Worm (Caenorhabditis elegans) whole organism, L1 larva: ENCODE results near the gene nhr-190.

Source experiments
- C16A3.4 ChIP-seq: fragments of 150-350 bp; optimal IDR thresholded peaks from 2 replicates; lab custom pipeline; 2014; ENCODE audit warnings: missing biosample characterization, missing genetic modification characterization
- C34B4.2 ChIP-seq: sonication (generic microtip); optimal IDR thresholded peaks from 2 replicates; lab custom pipeline; 2017; ENCODE audit warnings: mild to moderate bottlenecking, missing genetic modification characterization, missing compliant biosample characterization
- Y116A8C.19 ChIP-seq: sonication (generic microtip); optimal IDR thresholded peaks from 2 replicates; lab custom pipeline; 2016; ENCODE audit warnings: missing compliant biosample characterization, missing genetic modification characterization, borderline replicate concordance
- aly-2 ChIP-seq: fragments of 150-350 bp; optimal IDR thresholded peaks from 2 replicates; lab custom pipeline; 2014; ENCODE audit warnings: missing biosample characterization, missing genetic modification characterization
- ceh-63 ChIP-seq: fragments of 200-800 bp; sonication (Bioruptor generic); optimal IDR thresholded peaks from 2 replicates; lab custom pipeline; 2018; ENCODE audit warnings: mild to moderate bottlenecking, missing genetic modification characterization, missing compliant biosample characterization
- ceh-82 ChIP-seq, 3 experiments: fragments of 150-350 bp in 1 of 3; sonication (generic microtip) in 2 of 3; optimal IDR thresholded peaks; 2 replicates each; lab custom pipeline; 2014 to 2017; ENCODE audit warnings: missing biosample characterization in 3 of 3, missing genetic modification characterization in 3 of 3
- ceh-90 ChIP-seq: sonication (generic microtip); optimal IDR thresholded peaks from 2 replicates; lab custom pipeline; 2016; ENCODE audit warnings: missing genetic modification characterization, missing compliant biosample characterization
- dpl-1 ChIP-seq, 3 experiments: fragments of 150-350 bp in 2 of 3; sonication (generic microtip) in 1 of 3; optimal IDR thresholded peaks; 2 replicates each; lab custom pipeline; 2014 to 2017; ENCODE audit warnings: missing biosample characterization in 3 of 3, missing genetic modification characterization in 3 of 3, missing genetic modification reagents in 3 of 3
- dsc-1 ChIP-seq: sonication (generic microtip); optimal IDR thresholded peaks from 2 replicates; lab custom pipeline; 2016; ENCODE audit warnings: mild to moderate bottlenecking, missing genetic modification characterization, missing compliant biosample characterization
- efl-1 ChIP-seq, 4 experiments: fragments of 150-350 bp; optimal IDR thresholded peaks in 3 of 4; peaks in 1 of 4; 1 replicate in 1 of 4; 2 replicates in 3 of 4; lab custom pipeline; 2014; ENCODE audit warnings: missing biosample characterization in 2 of 4, missing genetic modification characterization in 2 of 4, missing genetic modification reagents in 2 of 4
- efl-3 ChIP-seq: fragments of 200-800 bp; sonication (Bioruptor generic); optimal IDR thresholded peaks from 2 replicates; lab custom pipeline; 2018; ENCODE audit warnings: mild to moderate bottlenecking, missing genetic modification characterization, missing compliant biosample characterization
- egl-27 ChIP-seq, 2 experiments: fragments of 150-350 bp in 1 of 2; sonication (generic microtip); optimal IDR thresholded peaks; 3 replicates each; lab custom pipeline; 2017 to 2018; ENCODE audit warnings: missing biosample characterization in 2 of 2, missing genetic modification characterization in 2 of 2, missing genetic modification reagents in 2 of 2
- ets-5 ChIP-seq: fragments of 200-800 bp; sonication (Bioruptor generic); IDR thresholded peaks from 2 replicates; pipeline ENCODE4 v1.3.6; 2022; ENCODE audit warnings: missing genetic modification characterization, missing compliant biosample characterization
- fkh-10 ChIP-seq: sonication (generic microtip); optimal IDR thresholded peaks from 2 replicates; lab custom pipeline; 2017; ENCODE audit warnings: missing biosample characterization, missing genetic modification reagents, missing genetic modification characterization
- fkh-4 ChIP-seq: sonication (generic microtip); optimal IDR thresholded peaks from 2 replicates; lab custom pipeline; 2016; ENCODE audit warnings: missing compliant biosample characterization, missing genetic modification characterization, borderline replicate concordance
- fkh-8 ChIP-seq: sonication (generic microtip); optimal IDR thresholded peaks from 2 replicates; lab custom pipeline; 2016; ENCODE audit warnings: mild to moderate bottlenecking, missing genetic modification characterization, missing compliant biosample characterization
- fos-1 ChIP-seq: fragments of 150-350 bp; optimal IDR thresholded peaks from 2 replicates; lab custom pipeline; 2014; ENCODE audit warnings: missing biosample characterization, missing genetic modification characterization
- hlh-17 ChIP-seq: fragments of 200-800 bp; sonication (Bioruptor generic); optimal IDR thresholded peaks from 2 replicates; lab custom pipeline; 2018; ENCODE audit warnings: missing genetic modification characterization, mild to moderate bottlenecking, missing compliant biosample characterization, moderate library complexity, borderline replicate concordance
- hlh-4 ChIP-seq: sonication (generic microtip); optimal IDR thresholded peaks from 2 replicates; lab custom pipeline; 2016; ENCODE audit warnings: mild to moderate bottlenecking, missing genetic modification characterization, missing compliant biosample characterization
- irx-1 ChIP-seq: sonication (generic microtip); optimal IDR thresholded peaks from 2 replicates; lab custom pipeline; 2016; ENCODE audit warnings: missing genetic modification characterization, missing compliant biosample characterization
- isw-1 ChIP-seq: fragments of 200-800 bp; sonication (Bioruptor generic); IDR thresholded peaks from 2 replicates; pipeline ENCODE4 v1.3.6; 2022; ENCODE audit warnings: missing genetic modification characterization, missing compliant biosample characterization
- jun-1 ChIP-seq: fragments of 150-350 bp; optimal IDR thresholded peaks from 2 replicates; lab custom pipeline; 2014; ENCODE audit warnings: missing biosample characterization, missing genetic modification reagents, missing genetic modification characterization
- lin-15B ChIP-seq: fragments of 150-350 bp; sonication (generic microtip); optimal IDR thresholded peaks from 3 replicates; lab custom pipeline; 2014; ENCODE audit warnings: missing biosample characterization, missing genetic modification characterization
- lir-3 ChIP-seq: sonication (generic microtip); optimal IDR thresholded peaks from 2 replicates; lab custom pipeline; 2016; ENCODE audit warnings: mild to moderate bottlenecking, missing genetic modification characterization, moderate library complexity, missing compliant biosample characterization; ENCODE audit not compliant: poor library complexity
- mab-9 ChIP-seq: fragments of 200-800 bp; sonication (Bioruptor generic); IDR thresholded peaks from 2 replicates; pipeline ENCODE4 v1.3.6; 2022; ENCODE audit warnings: missing genetic modification reagents, missing genetic modification characterization, missing compliant biosample characterization
- mef-2 ChIP-seq: fragments of 150-350 bp; optimal IDR thresholded peaks from 2 replicates; lab custom pipeline; 2014; ENCODE audit warnings: missing biosample characterization, missing genetic modification characterization
- mep-1 ChIP-seq: fragments of 150-350 bp; optimal IDR thresholded peaks from 2 replicates; lab custom pipeline; 2014; ENCODE audit warnings: missing biosample characterization, missing genetic modification characterization
- nhr-12 ChIP-seq: sonication (generic microtip); optimal IDR thresholded peaks from 2 replicates; lab custom pipeline; 2017; ENCODE audit warnings: missing biosample characterization, missing genetic modification characterization
- nhr-19 ChIP-seq: fragments of 200-800 bp; sonication (Bioruptor generic); conservative IDR thresholded peaks from 2 replicates; pipeline ENCODE4 v1.3.6; 2022; ENCODE audit warnings: missing genetic modification characterization, missing compliant biosample characterization
- nhr-237 ChIP-seq: fragments of 150-350 bp; optimal IDR thresholded peaks from 2 replicates; lab custom pipeline; 2014; ENCODE audit warnings: missing biosample characterization, missing genetic modification characterization
- nhr-28 ChIP-seq: fragments of 150-350 bp; optimal IDR thresholded peaks from 2 replicates; lab custom pipeline; 2014; ENCODE audit warnings: missing biosample characterization, missing genetic modification characterization
- nhr-47 ChIP-seq: sonication (generic microtip); optimal IDR thresholded peaks from 2 replicates; lab custom pipeline; 2016; ENCODE audit warnings: mild to moderate bottlenecking, missing genetic modification characterization, moderate library complexity, missing compliant biosample characterization
- nhr-71 ChIP-seq: sonication (generic microtip); optimal IDR thresholded peaks from 2 replicates; lab custom pipeline; 2016; ENCODE audit warnings: mild to moderate bottlenecking, missing genetic modification characterization, moderate library complexity, missing compliant biosample characterization
- nhr-76 ChIP-seq: sonication (generic microtip); optimal IDR thresholded peaks from 2 replicates; lab custom pipeline; 2017; ENCODE audit warnings: missing biosample characterization, missing genetic modification characterization
- pag-3 ChIP-seq: sonication (generic microtip); optimal IDR thresholded peaks from 2 replicates; lab custom pipeline; 2017; ENCODE audit warnings: missing genetic modification characterization, mild to moderate bottlenecking, missing compliant biosample characterization, antibody characterized with exemption, borderline replicate concordance; ENCODE audit not compliant: insufficient read depth
- pax-3 ChIP-seq: fragments of 200-800 bp; sonication (Bioruptor generic); optimal IDR thresholded peaks from 2 replicates; lab custom pipeline; 2018; ENCODE audit warnings: mild to moderate bottlenecking, missing genetic modification characterization, moderate library complexity, missing compliant biosample characterization
- rnt-1 ChIP-seq: sonication (generic microtip); optimal IDR thresholded peaks from 2 replicates; lab custom pipeline; 2016; ENCODE audit warnings: mild to moderate bottlenecking, missing genetic modification characterization, moderate library complexity, missing compliant biosample characterization
- skn-1 ChIP-seq: fragments of 150-350 bp; optimal IDR thresholded peaks from 2 replicates; lab custom pipeline; 2014; ENCODE audit warnings: missing biosample characterization, missing genetic modification characterization
- sox-4 ChIP-seq: sonication (generic microtip); optimal IDR thresholded peaks from 2 replicates; lab custom pipeline; 2016; ENCODE audit warnings: missing genetic modification characterization, missing compliant biosample characterization
- sptf-1 ChIP-seq: fragments of 150-350 bp; optimal IDR thresholded peaks from 2 replicates; lab custom pipeline; 2014; ENCODE audit warnings: missing biosample characterization, missing genetic modification characterization
- swsn-7 ChIP-seq: sonication (generic microtip); optimal IDR thresholded peaks from 2 replicates; lab custom pipeline; 2016; ENCODE audit warnings: missing genetic modification characterization, missing compliant biosample characterization
- unc-30 ChIP-seq: sonication (generic microtip); optimal IDR thresholded peaks from 2 replicates; lab custom pipeline; 2017; ENCODE audit warnings: missing biosample characterization, missing genetic modification characterization
- unc-86 ChIP-seq: sonication (generic microtip); optimal IDR thresholded peaks from 2 replicates; lab custom pipeline; 2016; ENCODE audit warnings: missing genetic modification characterization, missing compliant biosample characterization
- vab-15 ChIP-seq: sonication (generic microtip); optimal IDR thresholded peaks from 2 replicates; lab custom pipeline; 2017; ENCODE audit warnings: missing genotype, mild to moderate bottlenecking, missing genetic modification characterization, missing compliant biosample characterization
- zip-4 ChIP-seq: fragments of 200-800 bp; sonication (Bioruptor generic); optimal IDR thresholded peaks from 2 replicates; lab custom pipeline; 2018; ENCODE audit warnings: mild to moderate bottlenecking, missing genetic modification characterization, moderate library complexity, missing compliant biosample characterization
- ztf-11 ChIP-seq, 2 experiments: sonication (generic microtip); optimal IDR thresholded peaks; 2 replicates each; lab custom pipeline; 2016 to 2017; ENCODE audit warnings: missing genetic modification characterization in 2 of 2, missing biosample characterization in 1 of 2, missing compliant biosample characterization in 1 of 2
- ztf-4 ChIP-seq: fragments of 150-350 bp; optimal IDR thresholded peaks from 2 replicates; lab custom pipeline; 2014; ENCODE audit warnings: missing biosample characterization, missing genetic modification characterization

Gene nhr-190

DNA sequence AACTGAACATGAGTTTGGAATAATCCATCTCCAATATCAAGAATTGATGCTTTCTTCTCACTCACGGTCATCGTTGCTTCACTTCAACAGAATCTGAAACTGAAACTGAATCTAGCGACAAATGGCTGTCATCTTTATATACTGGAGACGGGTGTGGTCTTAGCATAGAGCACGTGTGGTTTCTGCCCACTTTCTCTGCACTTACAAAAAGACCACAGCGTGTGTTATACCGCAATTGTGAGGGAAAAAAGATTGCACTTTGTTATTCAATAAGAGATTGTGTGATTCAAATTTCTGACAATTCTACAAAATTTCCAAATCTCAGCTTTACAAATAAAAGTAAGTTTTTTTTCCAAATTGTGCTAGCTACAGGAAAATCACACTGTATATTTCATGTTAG, 3.4 kb upstream of the nhr-190 start, which contains the start of gene F48G7.12:
Gene F48G7.12, minus strand, starts transcription at position 101 of the 400 bp plus-strand sequence.
- TF ChIP-seq pag-3, result no peak
- no peak for TF ChIP-seq mab-9 (GFP tag; lab: Robert Waterston, UW)
- no peak for TF ChIP-seq sox-4 (tag; lab: Kevin White, UChicago)
- no peak for TF ChIP-seq dpl-1 (GFP tag; optimal IDR thresholded peaks at IDR 0.05; lab: Kevin White, UChicago)
- no peak for TF ChIP-seq ceh-82 (tag; optimal IDR thresholded peaks at IDR 0.05; lab: Kevin White, UChicago)
- no peak for TF ChIP-seq ztf-11 (tag; optimal IDR thresholded peaks at IDR 0.05; lab: Kevin White, UChicago)
- TF ChIP-seq efl-1 (optimal IDR thresholded peaks at IDR 0.05; lab: Kevin White, UChicago), result no peak
- no peak for TF ChIP-seq efl-1 (GFP tag; optimal IDR thresholded peaks at IDR 0.05 in 1 of 2; lab: Kevin White, UChicago)
- TF ChIP-seq mep-1 (tag; lab: Kevin White, UChicago), result no peak
- no peak for TF ChIP-seq isw-1 (GFP tag; lab: Robert Waterston, UW)
- TF ChIP-seq jun-1, result no peak
- TF ChIP-seq unc-86, result no peak
- TF ChIP-seq fkh-8 (tag; lab: Kevin White, UChicago), result no peak

DNA sequence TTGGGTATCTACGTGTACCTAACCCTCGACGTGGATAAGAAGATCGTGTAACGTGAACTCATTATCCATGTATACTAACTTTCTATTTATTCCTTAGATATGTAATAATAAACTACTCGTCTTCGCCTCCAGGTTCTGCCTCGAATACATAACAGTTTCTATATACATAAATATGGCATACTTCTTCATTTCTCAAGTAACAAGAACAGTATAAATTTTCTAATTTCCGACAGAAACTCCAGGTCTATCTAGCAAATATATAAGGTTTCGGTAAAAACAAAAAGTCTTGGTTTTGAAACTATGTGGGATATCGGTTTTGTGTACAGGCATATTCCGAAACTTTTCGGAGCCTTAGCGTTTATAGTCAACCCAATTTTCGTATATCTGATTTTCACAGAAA, 4.4 kb downstream of the nhr-190 start, which contains the start of gene srj-37:
Gene srj-37, plus strand, starts transcription at position 301 of the 400 bp plus-strand sequence.
- no peak for TF ChIP-seq ceh-90 (tag; lab: Kevin White, UChicago)
- TF ChIP-seq ztf-4, result no peak
- TF ChIP-seq skn-1, result no peak
- TF ChIP-seq swsn-7 (tag; lab: Kevin White, UChicago), result no peak
- no peak for TF ChIP-seq mef-2
- no peak for TF ChIP-seq fkh-4
- TF ChIP-seq aly-2 (tag; lab: Kevin White, UChicago), result no peak
- no peak for TF ChIP-seq lin-15B (tag; lab: Kevin White, UChicago)
- no peak for TF ChIP-seq efl-3 (GFP tag; lab: Kevin White, UChicago)
- TF ChIP-seq ceh-63, result no peak
- TF ChIP-seq ets-5 (GFP tag; lab: Robert Waterston, UW), result no peak
- TF ChIP-seq rnt-1 (tag; lab: Kevin White, UChicago), result no peak
- no peak for TF ChIP-seq sptf-1 (tag; lab: Kevin White, UChicago)
- TF ChIP-seq lir-3 (tag; lab: Kevin White, UChicago), result no peak
- TF ChIP-seq dsc-1, result no peak
- TF ChIP-seq irx-1 (tag; lab: Kevin White, UChicago), result no peak
- no peak for TF ChIP-seq nhr-237
- no peak for TF ChIP-seq nhr-28 (tag; lab: Kevin White, UChicago)
- TF ChIP-seq nhr-12 (tag; lab: Kevin White, UChicago), result no peak
- no peak for TF ChIP-seq Y116A8C.19 (tag; lab: Kevin White, UChicago)

DNA sequence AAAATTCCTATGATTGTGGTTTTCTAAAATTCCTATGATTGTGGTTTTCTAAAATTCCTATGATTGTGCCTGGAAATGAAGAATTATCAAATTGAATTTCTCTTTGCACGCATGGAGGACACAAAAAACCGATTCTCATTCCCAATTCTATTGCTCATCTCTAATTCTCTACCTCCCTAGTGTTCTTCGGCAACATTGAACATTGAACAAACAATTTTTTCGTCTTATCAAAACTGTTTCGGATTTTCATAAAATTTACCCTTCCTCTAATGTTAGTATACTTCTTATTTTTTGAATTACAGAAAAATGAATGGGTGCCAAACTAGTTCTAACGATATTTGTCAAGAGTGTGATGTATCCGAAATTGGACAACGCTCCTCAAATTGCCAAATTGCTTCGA, 6.4 kb downstream of the nhr-190 start, which contains the start of gene pals-31:
Gene pals-31, plus strand, starts transcription at position 301 of the 400 bp plus-strand sequence.
- no peak for TF ChIP-seq hlh-17
- no peak for TF ChIP-seq fos-1 (tag; lab: Kevin White, UChicago)
- no peak for TF ChIP-seq unc-30
- no peak for TF ChIP-seq nhr-47 (tag; lab: Kevin White, UChicago)
- TF ChIP-seq swsn-7 (tag; lab: Kevin White, UChicago), result no peak

DNA sequence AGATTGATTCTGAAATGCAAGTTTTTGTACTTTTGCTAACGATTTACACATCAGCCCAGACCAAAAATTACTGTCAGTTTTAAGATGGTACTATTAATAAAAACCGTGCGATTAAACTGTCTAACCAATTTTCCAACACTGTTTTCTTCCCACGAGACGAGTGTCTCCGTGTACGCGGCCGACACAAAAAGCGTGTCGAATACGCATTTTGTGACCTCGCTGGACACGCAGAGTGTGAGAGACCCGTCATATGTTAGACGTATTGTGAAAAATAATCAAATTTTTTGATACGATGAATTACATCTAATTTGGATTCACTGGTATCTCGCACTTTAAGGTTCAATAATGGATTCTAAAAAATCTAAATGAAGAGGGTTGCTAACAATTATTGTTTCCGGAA, 7.1 kb downstream of the nhr-190 start:
- TF ChIP-seq C34B4.2 (no peak), mef-2 (no peak), sox-4 (tag; lab: Kevin White, UChicago) (no peak), ceh-63 (no peak), nhr-71 (peak; percentile 27), egl-27 (tag; optimal IDR thresholded peaks at IDR 0.05; lab: Kevin White, UChicago) (no peak), pax-3 (tag; lab: Kevin White, UChicago) (no peak), pag-3 (no peak), nhr-19 (GFP tag; lab: Robert Waterston, UW) (no peak), fos-1 (tag; lab: Kevin White, UChicago) (no peak), nhr-12 (tag; lab: Kevin White, UChicago) (no peak), vab-15 (tag; lab: Kevin White, UChicago) (no peak), jun-1 (no peak), zip-4 (GFP tag; lab: Kevin White, UChicago) (no peak), fkh-10 (GFP tag; lab: Kevin White, UChicago) (no peak), nhr-28 (tag; lab: Kevin White, UChicago) (no peak), C16A3.4 (tag; lab: Kevin White, UChicago) (peak; percentile 27), mep-1 (tag; lab: Kevin White, UChicago) (no peak), hlh-4 (tag; lab: Kevin White, UChicago) (no peak), nhr-76 (tag; lab: Kevin White, UChicago) (no peak)
